Fruit fly (Drosophila melanogaster): ENCODE results near the gene rhea.
A peak's percentile ranks its signal among the peaks of the same experiment; 100 is the strongest.

Gene rhea

DNA sequence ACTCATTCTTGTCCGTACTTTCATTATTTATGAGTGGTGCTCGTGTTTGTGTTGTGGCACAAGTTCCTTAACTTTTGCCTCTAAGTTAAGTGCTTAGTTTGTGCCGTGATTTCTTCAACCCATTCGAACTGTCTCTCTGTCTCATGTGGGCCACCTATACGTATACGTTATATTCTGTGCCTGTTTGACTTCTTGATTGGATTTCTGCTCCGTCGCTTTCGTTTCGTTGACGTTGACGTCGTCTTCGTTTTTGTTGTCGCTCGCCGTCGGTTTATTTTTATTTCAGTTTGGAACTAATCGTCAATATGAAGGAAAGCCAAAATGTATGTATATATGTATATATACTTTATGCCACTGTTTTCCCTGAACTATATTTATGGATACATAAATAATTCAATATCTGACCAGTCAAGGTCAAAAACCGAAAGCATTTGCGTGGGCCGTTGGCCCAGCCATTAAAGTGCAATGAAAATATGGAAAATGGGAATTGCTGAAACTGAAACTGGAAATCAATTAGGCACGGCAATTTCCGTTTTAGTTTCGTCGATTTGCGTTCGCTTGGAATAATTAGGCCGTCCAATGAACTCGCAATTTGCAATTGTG is 37.4 kb downstream of the rhea start:
- TF ChIP-seq kay (GFP tag; ENCODE audit: borderline replicate concordance) (peak; percentile 40), ovo (GFP tag; optimal IDR thresholded peaks at IDR 0.05) (no peak)

DNA sequence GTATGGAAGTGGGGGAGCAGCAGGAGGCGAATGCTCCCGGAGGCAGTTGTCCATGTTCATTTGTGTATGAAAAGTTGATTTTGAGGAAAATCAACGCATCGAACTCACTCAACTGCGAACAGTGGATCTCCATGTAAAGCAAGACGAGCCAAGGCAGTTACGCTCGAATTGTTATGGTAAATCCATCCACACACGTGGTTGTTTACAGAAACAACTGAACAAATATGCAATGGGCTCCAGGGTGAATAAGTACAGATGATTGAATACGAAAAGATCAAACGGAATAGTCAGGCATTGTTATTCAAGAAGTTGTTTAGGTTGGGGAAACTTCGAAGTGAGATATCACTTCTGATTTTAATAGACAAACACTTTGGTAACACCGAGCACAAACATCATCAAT is 39.3 kb downstream of the rhea start:
- TF ChIP-seq Clk (GFP tag; optimal IDR thresholded peaks at IDR 0.05) = no peak
- no peak for TF ChIP-seq Hr96 (GFP tag; optimal IDR thresholded peaks at IDR 0.05)
- TF ChIP-seq CG7101 (tag; optimal IDR thresholded peaks at IDR 0.05) = no peak
- TF ChIP-seq CG1620 (GFP tag; optimal IDR thresholded peaks at IDR 0.05) = no peak
- no peak for TF ChIP-seq CG11617 (GFP tag; optimal IDR thresholded peaks at IDR 0.05)
- no peak for TF ChIP-seq Crg-1 (GFP tag; optimal IDR thresholded peaks at IDR 0.05)
- no peak for TF ChIP-seq toe (GFP tag; optimal IDR thresholded peaks at IDR 0.05)

DNA sequence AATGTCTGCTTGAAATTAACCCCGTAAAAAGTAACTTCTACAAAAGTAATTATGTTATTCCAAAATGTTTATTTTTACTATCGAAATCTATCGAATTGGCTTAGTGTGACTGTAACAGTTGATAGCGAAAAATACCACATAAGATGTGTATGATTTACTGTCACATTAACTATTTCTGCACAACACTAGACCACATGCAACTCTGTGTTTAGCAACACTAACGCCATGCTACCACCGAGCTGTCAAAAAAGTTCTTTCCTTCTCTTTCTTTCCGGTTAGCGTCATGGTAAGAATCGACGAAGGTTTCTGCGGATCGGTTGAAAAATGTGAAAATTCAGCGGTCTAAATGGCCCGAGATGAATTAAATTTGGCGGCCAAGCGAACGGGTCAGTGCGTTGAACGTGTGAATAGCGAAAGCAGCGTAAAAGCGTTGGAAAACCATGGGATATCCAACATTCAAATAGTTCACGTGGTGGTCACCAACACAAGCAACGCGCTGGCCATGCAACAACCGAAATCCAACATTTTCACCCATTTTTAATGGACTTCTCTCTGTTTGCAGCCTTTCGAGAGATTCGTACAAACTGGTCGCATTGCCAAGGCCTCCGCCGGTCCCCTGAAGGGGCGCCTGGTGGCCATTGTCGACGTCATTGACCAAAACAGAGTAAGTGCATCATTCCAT is 56.1 kb downstream of the rhea start, which contains the start of the genes Nelf-E and RpL14:
TSS of gene Nelf-E (minus strand) at position 128 of the 682 bp plus-strand sequence.
TSS of gene RpL14 (plus strand) at position 255 of the 682 bp plus-strand sequence.
- TF ChIP-seq CG11617 (GFP tag; optimal IDR thresholded peaks at IDR 0.05) = peak; percentile 96
- peak; percentile 75 for TF ChIP-seq tj (GFP tag; optimal IDR thresholded peaks at IDR 0.05)
- peak; percentile 91 for TF ChIP-seq toe (GFP tag; optimal IDR thresholded peaks at IDR 0.05)
- TF ChIP-seq CG5204 (GFP tag; optimal IDR thresholded peaks at IDR 0.05) = peak; percentile 92
- TF ChIP-seq CG14711 (tag; optimal IDR thresholded peaks at IDR 0.05) = peak; percentile 88
- TF ChIP-seq pad (GFP tag; optimal IDR thresholded peaks at IDR 0.05) = peak; percentile 91
- peak; percentile 97 for TF ChIP-seq CG1620 (GFP tag; optimal IDR thresholded peaks at IDR 0.05)
- peak; percentile 95 for TF ChIP-seq CG7045 (GFP tag; optimal IDR thresholded peaks at IDR 0.05)
- TF ChIP-seq Hr96 (GFP tag; optimal IDR thresholded peaks at IDR 0.05) = peak; percentile 97
- TF ChIP-seq ovo (GFP tag; optimal IDR thresholded peaks at IDR 0.05) = peak; percentile 95
- peak; percentile 90 for TF ChIP-seq cic (GFP tag; optimal IDR thresholded peaks at IDR 0.05)
- peak; percentile 98 for TF ChIP-seq Mnt (GFP tag; optimal IDR thresholded peaks at IDR 0.05)
- TF ChIP-seq bab1 (GFP tag; optimal IDR thresholded peaks at IDR 0.05) = peak; percentile 93
- no peak for TF ChIP-seq cnc (optimal IDR thresholded peaks at IDR 0.05)
- TF ChIP-seq kay (GFP tag; ENCODE audit: borderline replicate concordance) = no peak
- TF ChIP-seq Crg-1 (GFP tag; optimal IDR thresholded peaks at IDR 0.05) = peak; percentile 97
- peak; percentile 91 for TF ChIP-seq CG33017 (tag; optimal IDR thresholded peaks at IDR 0.05)
- TF ChIP-seq CG7101 (tag; optimal IDR thresholded peaks at IDR 0.05) = peak; percentile 98
- peak; percentile 95 for TF ChIP-seq Clk (GFP tag; optimal IDR thresholded peaks at IDR 0.05)
- peak; percentile 95 for TF ChIP-seq CG12768 (GFP tag; optimal IDR thresholded peaks at IDR 0.05)

DNA sequence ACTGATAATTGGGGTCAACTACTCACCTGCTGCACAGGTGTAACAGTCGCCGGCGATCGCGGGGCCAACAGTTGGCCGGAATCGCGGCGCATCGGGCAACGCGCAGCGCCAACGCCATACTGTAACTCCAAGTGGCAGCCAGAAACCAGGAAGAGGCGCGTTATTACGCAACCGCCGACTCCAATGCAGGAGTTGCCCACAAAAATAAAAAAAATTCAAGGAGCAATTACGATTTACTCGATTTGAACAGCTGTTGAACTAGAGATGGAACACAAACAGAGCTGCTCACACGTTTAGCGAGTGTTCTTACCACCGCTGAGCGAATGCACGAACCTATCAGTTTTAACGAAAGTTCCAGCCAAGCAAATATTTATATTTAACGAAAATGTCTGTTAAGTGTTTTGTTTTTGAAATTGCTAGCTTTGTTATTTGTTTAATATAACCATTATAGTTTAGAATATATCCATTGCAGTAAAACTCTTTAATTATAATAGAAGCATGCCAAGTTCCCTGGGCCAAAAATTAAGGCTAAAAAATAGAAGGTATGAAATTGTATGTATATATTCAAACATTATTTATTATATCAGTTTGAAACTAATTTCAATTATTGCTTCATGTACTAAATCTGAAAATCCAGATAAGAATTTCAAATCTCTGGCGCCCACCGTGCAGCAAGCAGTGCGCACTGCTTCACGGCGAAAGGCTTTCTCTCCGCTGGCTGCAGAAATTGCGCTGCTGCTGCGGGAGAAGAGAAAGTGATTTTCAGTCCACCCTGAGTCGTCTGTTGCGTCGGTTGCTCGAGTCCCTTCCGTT is 59.3 kb downstream of the rhea start, which contains the start of the genes CG5989 and CG6282:
TSS of gene CG5989 (minus strand) at position 270 of the 813 bp plus-strand sequence.
TSS of gene CG6282 (plus strand) at position 778 of the 813 bp plus-strand sequence.
- TF ChIP-seq Crg-1 (GFP tag; optimal IDR thresholded peaks at IDR 0.05) (no peak), Clk (GFP tag; optimal IDR thresholded peaks at IDR 0.05) (no peak), CG7101 (tag; optimal IDR thresholded peaks at IDR 0.05) (peak; percentile 5), CG5204 (GFP tag; optimal IDR thresholded peaks at IDR 0.05) (peak; percentile 45), kay (GFP tag; ENCODE audit: borderline replicate concordance) (no peak), CG12768 (GFP tag; optimal IDR thresholded peaks at IDR 0.05) (no peak), Hr96 (GFP tag; optimal IDR thresholded peaks at IDR 0.05) (peak; percentile 7), toe (GFP tag; optimal IDR thresholded peaks at IDR 0.05) (peak; percentile 12), CG7045 (GFP tag; optimal IDR thresholded peaks at IDR 0.05) (peak; percentile 49), bab1 (GFP tag; optimal IDR thresholded peaks at IDR 0.05) (no peak), CG14711 (tag; optimal IDR thresholded peaks at IDR 0.05) (peak; percentile 81), CG1620 (GFP tag; optimal IDR thresholded peaks at IDR 0.05) (no peak), pad (GFP tag; optimal IDR thresholded peaks at IDR 0.05) (no peak), Mnt (GFP tag; optimal IDR thresholded peaks at IDR 0.05) (peak; percentile 31), tj (GFP tag; optimal IDR thresholded peaks at IDR 0.05) (no peak), cnc (optimal IDR thresholded peaks at IDR 0.05) (no peak), CG33017 (tag; optimal IDR thresholded peaks at IDR 0.05) (peak; percentile 9), ovo (GFP tag; optimal IDR thresholded peaks at IDR 0.05) (no peak), CG11617 (GFP tag; optimal IDR thresholded peaks at IDR 0.05) (no peak), cic (GFP tag; optimal IDR thresholded peaks at IDR 0.05) (no peak)

DNA sequence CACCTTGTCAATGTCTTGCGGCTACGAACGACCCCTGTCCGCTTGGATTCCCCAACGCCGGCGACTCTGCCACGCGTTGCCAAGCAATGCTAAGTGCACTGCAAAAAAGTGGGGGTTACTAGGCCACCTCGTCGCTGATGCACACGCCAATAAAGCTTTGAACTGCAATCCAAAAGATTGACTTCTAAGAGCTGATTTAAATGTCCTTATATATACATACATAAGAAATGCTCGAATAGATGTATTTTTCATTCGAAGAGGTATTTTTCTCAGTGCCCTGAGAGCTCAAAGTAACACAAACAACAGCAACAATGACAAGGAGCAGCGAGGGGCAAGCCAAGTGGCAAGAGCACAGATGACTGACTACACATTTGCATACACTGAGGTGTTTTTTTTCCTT is 62.6 kb downstream of the rhea start:
- TF ChIP-seq CG7045 (GFP tag; optimal IDR thresholded peaks at IDR 0.05) = peak; percentile 29
- no peak for TF ChIP-seq cic (GFP tag; optimal IDR thresholded peaks at IDR 0.05)
- TF ChIP-seq bab1 (GFP tag; optimal IDR thresholded peaks at IDR 0.05) = no peak
- no peak for TF ChIP-seq CG12768 (GFP tag; optimal IDR thresholded peaks at IDR 0.05)
- TF ChIP-seq CG7101 (tag; optimal IDR thresholded peaks at IDR 0.05) = no peak
- no peak for TF ChIP-seq CG14711 (tag; optimal IDR thresholded peaks at IDR 0.05)
- TF ChIP-seq ovo (GFP tag; optimal IDR thresholded peaks at IDR 0.05) = no peak
- TF ChIP-seq toe (GFP tag; optimal IDR thresholded peaks at IDR 0.05) = peak; percentile 2
- no peak for TF ChIP-seq pad (GFP tag; optimal IDR thresholded peaks at IDR 0.05)
- no peak for TF ChIP-seq Mnt (GFP tag; optimal IDR thresholded peaks at IDR 0.05)
- no peak for TF ChIP-seq Crg-1 (GFP tag; optimal IDR thresholded peaks at IDR 0.05)
- TF ChIP-seq CG1620 (GFP tag; optimal IDR thresholded peaks at IDR 0.05) = no peak
- peak; percentile 17 for TF ChIP-seq CG5204 (GFP tag; optimal IDR thresholded peaks at IDR 0.05)
- TF ChIP-seq Clk (GFP tag; optimal IDR thresholded peaks at IDR 0.05) = no peak
- TF ChIP-seq cnc (optimal IDR thresholded peaks at IDR 0.05) = no peak
- TF ChIP-seq kay (GFP tag; ENCODE audit: borderline replicate concordance) = no peak
- TF ChIP-seq Hr96 (GFP tag; optimal IDR thresholded peaks at IDR 0.05) = no peak
